Worm (Caenorhabditis elegans): ENCODE measurements around the gene F54D12.2.
"Not testable (repeated sequence)": the region's sequence is repeated elsewhere in the genome, so short reads cannot be mapped to it uniquely, and the experiment has no call there.

The F54D12.2 gene

ce11 chrII:1423660-1424059 lies 25.2 kb downstream of the F54D12.2 start, which contains the start of gene Y51H7C.10:
TSS of gene Y51H7C.10 (minus strand) at chrII:1423760.
- TF ChIP-seq flt-1 (GFP tag; IDR thresholded peaks at IDR 0.05) (no peak), tab-1 (GFP tag; IDR thresholded peaks at IDR 0.05) (no peak), T22C8.4 (GFP tag; IDR thresholded peaks at IDR 0.05) (no peak), ztf-23 (GFP tag; IDR thresholded peaks at IDR 0.05) (no peak), med-1 (GFP tag; optimal IDR thresholded peaks at IDR 0.05; ENCODE audit: insufficient read depth) (no peak), cog-1 (tag; optimal IDR thresholded peaks at IDR 0.05) (no peak), ref-1 (GFP tag; conservative IDR thresholded peaks at IDR 0.05) (no peak), ztf-29 (GFP tag; IDR thresholded peaks at IDR 0.05) (no peak), klf-2 (GFP tag; conservative IDR thresholded peaks at IDR 0.05) (no peak)

- TF ChIP-seq T22C8.4 (GFP tag; IDR thresholded peaks at IDR 0.05): no peak
- TF ChIP-seq ztf-29 (GFP tag; IDR thresholded peaks at IDR 0.05): no peak
- no peak for TF ChIP-seq flt-1 (GFP tag; IDR thresholded peaks at IDR 0.05)
- TF ChIP-seq ztf-23 (GFP tag; IDR thresholded peaks at IDR 0.05): no peak
- no peak for TF ChIP-seq klf-2 (GFP tag; conservative IDR thresholded peaks at IDR 0.05)
- no peak for TF ChIP-seq cog-1 (tag; optimal IDR thresholded peaks at IDR 0.05)
- no peak for TF ChIP-seq ref-1 (GFP tag; conservative IDR thresholded peaks at IDR 0.05)
- TF ChIP-seq med-1 (GFP tag; optimal IDR thresholded peaks at IDR 0.05; ENCODE audit: insufficient read depth): no peak
- no peak for TF ChIP-seq tab-1 (GFP tag; IDR thresholded peaks at IDR 0.05)
These were observed 38.2 kb downstream of the F54D12.2 start for ce11 chrII:1436715-1437114.

ce11 chrII:1437449-1438335 lies 39.2 kb downstream of the F54D12.2 start, which contains the start of gene nol-6:
TSS of gene nol-6 (minus strand) at chrII:1437499.
- TF ChIP-seq cog-1 (tag; optimal IDR thresholded peaks at IDR 0.05): no peak
- TF ChIP-seq flt-1 (GFP tag; IDR thresholded peaks at IDR 0.05): peak; percentile 36; the same call in 1 of the 2 replicates

ce11 chrII:1438336-1438589 lies 39.8 kb downstream of the F54D12.2 start, which contains the start of gene Y51H7C.3:
TSS of gene Y51H7C.3 (plus strand) at chrII:1438490.
- no peak for TF ChIP-seq cog-1 (tag; optimal IDR thresholded peaks at IDR 0.05)
- no peak for TF ChIP-seq ztf-23 (GFP tag; IDR thresholded peaks at IDR 0.05)
- TF ChIP-seq T22C8.4 (GFP tag; IDR thresholded peaks at IDR 0.05): no peak
- no peak for TF ChIP-seq flt-1 (GFP tag; IDR thresholded peaks at IDR 0.05)
- no peak for TF ChIP-seq med-1 (GFP tag; optimal IDR thresholded peaks at IDR 0.05; ENCODE audit: insufficient read depth)
- TF ChIP-seq ref-1 (GFP tag; conservative IDR thresholded peaks at IDR 0.05): no peak
- TF ChIP-seq tab-1 (GFP tag; IDR thresholded peaks at IDR 0.05): no peak
- no peak for TF ChIP-seq ztf-29 (GFP tag; IDR thresholded peaks at IDR 0.05)

- TF ChIP-seq klf-2 (GFP tag; conservative IDR thresholded peaks at IDR 0.05) (no peak), med-1 (GFP tag; optimal IDR thresholded peaks at IDR 0.05; ENCODE audit: insufficient read depth) (no peak), ref-1 (GFP tag; conservative IDR thresholded peaks at IDR 0.05) (no peak), ztf-23 (GFP tag; IDR thresholded peaks at IDR 0.05) (no peak), flt-1 (GFP tag; IDR thresholded peaks at IDR 0.05) (no peak), tab-1 (GFP tag; IDR thresholded peaks at IDR 0.05) (no peak), cog-1 (tag; optimal IDR thresholded peaks at IDR 0.05) (no peak), ztf-29 (GFP tag; IDR thresholded peaks at IDR 0.05) (no peak), T22C8.4 (GFP tag; IDR thresholded peaks at IDR 0.05) (no peak)
These were observed 43.0 kb downstream of the F54D12.2 start for ce11 chrII:1441479-1441878.

ce11 chrII:1444911-1445310 lies 46.4 kb downstream of the F54D12.2 start, which contains the start of gene scl-17:
TSS of gene scl-17 (plus strand) at chrII:1445211.
- TF ChIP-seq med-1 (GFP tag; optimal IDR thresholded peaks at IDR 0.05; ENCODE audit: insufficient read depth) (no peak), ztf-23 (GFP tag; IDR thresholded peaks at IDR 0.05) (no peak), tab-1 (GFP tag; IDR thresholded peaks at IDR 0.05) (no peak), T22C8.4 (GFP tag; IDR thresholded peaks at IDR 0.05) (no peak)

ce11 chrII:1446696-1447293 lies 48.3 kb downstream of the F54D12.2 start, which contains the start of gene Y51H7C.12:
TSS of gene Y51H7C.12 (minus strand) at chrII:1446746.
- TF ChIP-seq T22C8.4 (GFP tag; IDR thresholded peaks at IDR 0.05); klf-2 (GFP tag; conservative IDR thresholded peaks at IDR 0.05); ztf-23 (GFP tag; IDR thresholded peaks at IDR 0.05): not testable (repeated sequence)

All from whole organism, midembryonic.